Fruit fly (Drosophila melanogaster) whole organism: ENCODE data around the gene Gbeta13F.

Experiments
- CG8478 ChIP-seq: fragments of >200 bp; optimal IDR thresholded peaks from 2 replicates; lab custom pipeline; 2018; ENCODE audit warnings: inconsistent platforms
- Dll ChIP-seq: fragments of >200 bp; optimal IDR thresholded peaks from 2 replicates; lab custom pipeline; 2017
- EcR ChIP-seq, 2 experiments: fragments of >200 bp; optimal IDR thresholded peaks; 2 replicates each; lab custom pipeline; 2017; ENCODE audit warnings: missing biosample characterization in 2 of 2, missing genetic modification characterization in 2 of 2, missing genetic modification reagents in 2 of 2
- pan ChIP-seq: fragments of >200 bp; optimal IDR thresholded peaks from 2 replicates; lab custom pipeline; 2017
- psq ChIP-seq: fragments of >200 bp; optimal IDR thresholded peaks from 2 replicates; lab custom pipeline; 2017
- usp ChIP-seq: fragments of >200 bp; optimal IDR thresholded peaks from 2 replicates; lab custom pipeline; 2017; ENCODE audit warnings: missing biosample characterization, missing genetic modification characterization, mixed read lengths

Gbeta13F gene

dm6 chrX:15859869-15860268 lies at the start of gene Gbeta13F:
Gene Gbeta13F, plus strand, starts transcription at chrX:15860115.
- no peak for TF ChIP-seq Dll
- TF ChIP-seq psq: no peak
- no peak for TF ChIP-seq usp (GFP tag; lab: Kevin White, UChicago)
- TF ChIP-seq pan: no peak
- TF ChIP-seq CG8478: no peak
- no peak for TF ChIP-seq EcR (GFP tag; optimal IDR thresholded peaks at IDR 0.05; lab: Kevin White, UChicago)

- TF ChIP-seq Dll (no peak), CG8478 (peak; percentile 42)
These were observed 48.0 kb upstream of the Gbeta13F start for dm6 chrX:15811666-15812614.

- TF ChIP-seq EcR (GFP tag; optimal IDR thresholded peaks at IDR 0.05; lab: Kevin White, UChicago) (no peak), Dll (no peak), CG8478 (no peak), pan (no peak)
These were observed 47.3 kb upstream of the Gbeta13F start for dm6 chrX:15812615-15812995.

dm6 chrX:15813224-15813623 lies 46.7 kb upstream of the Gbeta13F start:
- TF ChIP-seq pan (no peak), CG8478 (no peak), psq (no peak), EcR (GFP tag; optimal IDR thresholded peaks at IDR 0.05; lab: Kevin White, UChicago) (no peak), Dll (no peak), usp (GFP tag; lab: Kevin White, UChicago) (no peak)

dm6 chrX:15814485-15814884 lies 45.4 kb upstream of the Gbeta13F start:
- TF ChIP-seq usp (GFP tag; lab: Kevin White, UChicago) (no peak), CG8478 (no peak), psq (no peak), Dll (no peak)

- no peak for TF ChIP-seq CG8478
- no peak for TF ChIP-seq pan
- no peak for TF ChIP-seq psq
- TF ChIP-seq EcR (GFP tag; optimal IDR thresholded peaks at IDR 0.05; lab: Kevin White, UChicago): no peak
- TF ChIP-seq Dll: no peak
- no peak for TF ChIP-seq usp (GFP tag; lab: Kevin White, UChicago)
These were observed 43.8 kb upstream of the Gbeta13F start for dm6 chrX:15816127-15816526.

- no peak for TF ChIP-seq usp (GFP tag; lab: Kevin White, UChicago)
- TF ChIP-seq CG8478: no peak
- no peak for TF ChIP-seq Dll
- no peak for TF ChIP-seq EcR (GFP tag; optimal IDR thresholded peaks at IDR 0.05; lab: Kevin White, UChicago)
- TF ChIP-seq pan: no peak
These were observed 43.0 kb upstream of the Gbeta13F start for dm6 chrX:15816905-15817304.

- TF ChIP-seq Dll (no peak), usp (GFP tag; lab: Kevin White, UChicago) (no peak), pan (no peak), EcR (GFP tag; optimal IDR thresholded peaks at IDR 0.05; lab: Kevin White, UChicago) (no peak)
These were observed 42.1 kb upstream of the Gbeta13F start for dm6 chrX:15817823-15818222.

- TF ChIP-seq pan (peak; percentile 67), CG8478 (no peak)
These were observed 41.2 kb upstream of the Gbeta13F start for dm6 chrX:15818608-15819184.

dm6 chrX:15822363-15822762 lies 37.6 kb upstream of the Gbeta13F start:
- TF ChIP-seq Dll: no peak
- TF ChIP-seq pan: no peak
- no peak for TF ChIP-seq EcR (GFP tag; optimal IDR thresholded peaks at IDR 0.05; lab: Kevin White, UChicago)
- no peak for TF ChIP-seq CG8478
- TF ChIP-seq psq: no peak
- no peak for TF ChIP-seq usp (GFP tag; lab: Kevin White, UChicago)

dm6 chrX:15833957-15834356 lies 26.0 kb upstream of the Gbeta13F start:
- TF ChIP-seq psq (no peak), pan (no peak), Dll (no peak), usp (GFP tag; lab: Kevin White, UChicago) (no peak), EcR (GFP tag; optimal IDR thresholded peaks at IDR 0.05; lab: Kevin White, UChicago) (no peak), CG8478 (no peak)

dm6 chrX:15834594-15835236 lies 25.2 kb upstream of the Gbeta13F start:
- TF ChIP-seq usp (GFP tag; lab: Kevin White, UChicago) (no peak), psq (no peak), CG8478 (no peak), Dll (no peak), pan (no peak), EcR (GFP tag; optimal IDR thresholded peaks at IDR 0.05; lab: Kevin White, UChicago) (no peak)

dm6 chrX:15835393-15835792 lies 24.5 kb upstream of the Gbeta13F start, which contains the start of gene Chc:
Gene Chc, minus strand, starts transcription at chrX:15835490.
- TF ChIP-seq usp (GFP tag; lab: Kevin White, UChicago): no peak
- TF ChIP-seq psq: no peak
- TF ChIP-seq CG8478: no peak
- no peak for TF ChIP-seq Dll
- no peak for TF ChIP-seq EcR (GFP tag; optimal IDR thresholded peaks at IDR 0.05; lab: Kevin White, UChicago)
- TF ChIP-seq pan: no peak
